Fruit fly (Drosophila melanogaster) whole organism, embryonic: ENCODE measurements around the gene niki.
A peak's percentile ranks its signal among the peaks of the same experiment; 100 is the strongest.

ENCODE experiments used
- CG10543 ChIP-seq: fragments of 200-800 bp; sonication (Bioruptor generic); optimal IDR thresholded peaks from 3 replicates; lab custom pipeline; 2017; ENCODE audit warnings: missing biosample characterization, mild to moderate bottlenecking, missing genetic modification characterization, moderate library complexity
- CG11504 ChIP-seq: fragments of 200-800 bp; sonication (Bioruptor generic); optimal IDR thresholded peaks from 3 replicates; lab custom pipeline; 2019; ENCODE audit warnings: missing biosample characterization, mild to moderate bottlenecking, missing genetic modification characterization, moderate library complexity
- CG11560 ChIP-seq: fragments of 200-800 bp; sonication (Bioruptor generic); IDR thresholded peaks from 3 replicates; pipeline ENCODE4 v1.3.6; 2022; ENCODE audit warnings: missing biosample characterization, missing genetic modification characterization
- CG11696 ChIP-seq: fragments of 200-800 bp; sonication (Bioruptor generic); IDR thresholded peaks from 2 replicates; pipeline ENCODE4 v1.3.6; 2022; ENCODE audit warnings: missing biosample characterization, missing genetic modification characterization
- CG12659 ChIP-seq: fragments of 200-800 bp; sonication (Bioruptor generic); optimal IDR thresholded peaks from 3 replicates; lab custom pipeline; 2017; ENCODE audit warnings: mild to moderate bottlenecking, missing biosample characterization, missing genetic modification reagents, missing genetic modification characterization
- CG13123 ChIP-seq: fragments of 200-800 bp; sonication (Bioruptor generic); optimal IDR thresholded peaks from 2 replicates; lab custom pipeline; 2016; ENCODE audit warnings: missing biosample characterization, missing genetic modification characterization
- CG13894 ChIP-seq: fragments of 200-800 bp; sonication (Bioruptor generic); optimal IDR thresholded peaks from 3 replicates; lab custom pipeline; 2018; ENCODE audit warnings: missing biosample characterization, mild to moderate bottlenecking, missing genetic modification characterization, moderate library complexity
- CG14965 ChIP-seq: fragments of 200-800 bp; sonication (Bioruptor generic); optimal IDR thresholded peaks from 2 replicates; lab custom pipeline; 2016; ENCODE audit warnings: missing biosample characterization, missing genetic modification characterization, borderline replicate concordance
- CG15269 ChIP-seq: fragments of 200-800 bp; sonication (Bioruptor generic); optimal IDR thresholded peaks from 2 replicates; lab custom pipeline; 2018; ENCODE audit warnings: missing biosample characterization, mild to moderate bottlenecking, missing genetic modification characterization, moderate library complexity
- CG15601 ChIP-seq: fragments of 200-800 bp; sonication (Bioruptor generic); optimal IDR thresholded peaks from 3 replicates; lab custom pipeline; 2019; ENCODE audit warnings: missing biosample characterization, mild to moderate bottlenecking, missing genetic modification characterization, moderate library complexity
- CG16779 ChIP-seq: fragments of 200-800 bp; sonication (Bioruptor generic); IDR thresholded peaks from 2 replicates; pipeline ENCODE4 v1.3.6; 2022; ENCODE audit warnings: missing biosample characterization, missing genetic modification characterization
- CG18599 ChIP-seq: fragments of 200-800 bp; sonication (Bioruptor generic); optimal IDR thresholded peaks from 3 replicates; lab custom pipeline; 2017; ENCODE audit warnings: missing biosample characterization, missing genetic modification characterization, mild to moderate bottlenecking, moderate library complexity, missing genetic modification reagents
- CG2875 ChIP-seq: fragments of 200-800 bp; sonication (Bioruptor generic); optimal IDR thresholded peaks from 2 replicates; lab custom pipeline; 2017; ENCODE audit warnings: missing biosample characterization, mild to moderate bottlenecking, missing genetic modification characterization, missing genetic modification reagents
- CG30431 ChIP-seq: fragments of 200-800 bp; sonication (Bioruptor generic); optimal IDR thresholded peaks from 2 replicates; lab custom pipeline; 2017; ENCODE audit warnings: missing biosample characterization, missing genetic modification characterization
- CG3065 ChIP-seq: fragments of 200-800 bp; sonication (Bioruptor generic); optimal IDR thresholded peaks from 2 replicates; lab custom pipeline; 2016; ENCODE audit warnings: missing biosample characterization, missing genetic modification characterization
- CG6654 ChIP-seq: fragments of 200-800 bp; sonication (Bioruptor generic); optimal IDR thresholded peaks from 2 replicates; lab custom pipeline; 2017; ENCODE audit warnings: missing biosample characterization, mild to moderate bottlenecking, missing genetic modification characterization
- CG7987 ChIP-seq: fragments of 200-800 bp; sonication (Bioruptor generic); optimal IDR thresholded peaks from 2 replicates; lab custom pipeline; 2018; ENCODE audit warnings: missing biosample characterization, mild to moderate bottlenecking, missing genetic modification characterization, moderate library complexity
- CG9727 ChIP-seq: fragments of 200-800 bp; sonication (Bioruptor generic); optimal IDR thresholded peaks from 3 replicates; lab custom pipeline; 2017; ENCODE audit warnings: missing biosample characterization, mild to moderate bottlenecking, missing genetic modification characterization
- CHES-1-like ChIP-seq: fragments of 200-800 bp; sonication (Bioruptor generic); optimal IDR thresholded peaks from 2 replicates; lab custom pipeline; 2016; ENCODE audit warnings: missing biosample characterization, missing genetic modification characterization
- D19A ChIP-seq: fragments of 200-800 bp; optimal IDR thresholded peaks from 3 replicates; lab custom pipeline; 2019; ENCODE audit warnings: missing biosample characterization, mild to moderate bottlenecking, missing genetic modification characterization, moderate library complexity
- Deaf1 ChIP-seq: fragments of 200-800 bp; optimal IDR thresholded peaks from 3 replicates; lab custom pipeline; 2019; ENCODE audit warnings: missing biosample characterization, mild to moderate bottlenecking, missing genetic modification characterization, moderate library complexity
- Dref ChIP-seq: fragments of 200-800 bp; sonication (Bioruptor generic); IDR thresholded peaks from 2 replicates; pipeline ENCODE4 v1.3.6; 2022; ENCODE audit warnings: missing biosample characterization, missing genetic modification characterization
- Fer2 ChIP-seq: fragments of 200-800 bp; sonication (Bioruptor generic); optimal IDR thresholded peaks from 2 replicates; lab custom pipeline; 2018; ENCODE audit warnings: missing biosample characterization, mild to moderate bottlenecking, missing genetic modification characterization, moderate library complexity
- HLH3B ChIP-seq: fragments of 200-800 bp; sonication (Bioruptor generic); IDR thresholded peaks from 2 replicates; pipeline ENCODE4 v1.3.6; 2022; ENCODE audit warnings: missing biosample characterization, missing genetic modification characterization
- HLH4C ChIP-seq: fragments of 200-800 bp; sonication (Bioruptor generic); IDR thresholded peaks from 3 replicates; pipeline ENCODE4 v1.3.6; 2022; ENCODE audit warnings: missing biosample characterization, missing genetic modification characterization; ENCODE audit not compliant: partially characterized antibody
- Lpt ChIP-seq: fragments of >200 bp; optimal IDR thresholded peaks from 2 replicates; lab custom pipeline; 2018; ENCODE audit warnings: missing biosample characterization, missing genetic modification characterization
- Opbp ChIP-seq: fragments of 200-800 bp; sonication (Bioruptor generic); IDR thresholded peaks from 3 replicates; pipeline ENCODE4 v1.3.6; 2022; ENCODE audit warnings: missing biosample characterization, missing genetic modification characterization; ENCODE audit not compliant: partially characterized antibody
- Trl ChIP-seq, 3 experiments: fragments of >200 bp in 2 of 3; fragments of 200-800 bp in 1 of 3; sonication (Bioruptor generic) in 1 of 3; optimal IDR thresholded peaks; 2 replicates in 1 of 3; 3 replicates in 2 of 3; lab custom pipeline; 2016 to 2017; ENCODE audit warnings: missing biosample characterization in 1 of 3, missing genetic modification characterization in 1 of 3
- Vsx1 ChIP-seq: fragments of 200-800 bp; sonication (Bioruptor generic); optimal IDR thresholded peaks from 2 replicates; lab custom pipeline; 2017; ENCODE audit warnings: missing biosample characterization, mild to moderate bottlenecking, missing genetic modification characterization, missing genetic modification reagents
- ase ChIP-seq: fragments of 200-800 bp; sonication (Bioruptor generic); IDR thresholded peaks from 3 replicates; pipeline ENCODE4 v1.3.6; 2022; ENCODE audit warnings: missing biosample characterization, missing genetic modification characterization
- br ChIP-seq: fragments of >200 bp; optimal IDR thresholded peaks from 2 replicates; lab custom pipeline; 2017
- chif ChIP-seq, 2 experiments: fragments of 200-800 bp; sonication (Bioruptor generic); optimal IDR thresholded peaks; 3 replicates each; lab custom pipeline; 2016; ENCODE audit warnings: missing biosample characterization in 2 of 2, missing genetic modification characterization in 2 of 2
- chn ChIP-seq: fragments of 200-800 bp; sonication (Bioruptor generic); optimal IDR thresholded peaks from 2 replicates; lab custom pipeline; 2016; ENCODE audit warnings: missing biosample characterization, missing genetic modification characterization
- crol ChIP-seq: fragments of 200-800 bp; sonication (Bioruptor generic); IDR thresholded peaks from 2 replicates; pipeline ENCODE4 v1.3.6; 2022; ENCODE audit warnings: missing biosample characterization, missing genetic modification characterization
- dimm ChIP-seq: fragments of 200-800 bp; sonication (Bioruptor generic); IDR thresholded peaks from 2 replicates; pipeline ENCODE4 v1.3.6; 2022; ENCODE audit warnings: missing biosample characterization, missing genetic modification characterization
- ems ChIP-seq: fragments of 200-800 bp; sonication (Bioruptor generic); optimal IDR thresholded peaks from 3 replicates; lab custom pipeline; 2016; ENCODE audit warnings: missing biosample characterization, missing genetic modification characterization
- fru ChIP-seq: fragments of >200 bp; optimal IDR thresholded peaks from 2 replicates; lab custom pipeline; 2017
- gfzf ChIP-seq: fragments of 200-800 bp; sonication (Bioruptor generic); optimal IDR thresholded peaks from 2 replicates; lab custom pipeline; 2016; ENCODE audit warnings: missing biosample characterization, mild to moderate bottlenecking, missing genetic modification characterization, moderate library complexity
- hbn ChIP-seq: fragments of 200-800 bp; sonication (Bioruptor generic); IDR thresholded peaks from 2 replicates; pipeline ENCODE4 v1.3.6; 2022; ENCODE audit warnings: missing biosample characterization, missing genetic modification characterization; ENCODE audit not compliant: partially characterized antibody
- nmo ChIP-seq: fragments of 200-800 bp; sonication (Bioruptor generic); optimal IDR thresholded peaks from 2 replicates; lab custom pipeline; 2018; ENCODE audit warnings: missing biosample characterization, mild to moderate bottlenecking, missing genetic modification characterization, moderate library complexity
- peb ChIP-seq: fragments of 200-800 bp; sonication (Bioruptor generic); IDR thresholded peaks from 2 replicates; pipeline ENCODE4 v1.3.6; 2022; ENCODE audit warnings: missing biosample characterization, missing genetic modification characterization
- pum ChIP-seq: fragments of 200-800 bp; sonication (Bioruptor generic); optimal IDR thresholded peaks from 2 replicates; lab custom pipeline; 2016; ENCODE audit warnings: missing biosample characterization, missing genetic modification characterization
- salm ChIP-seq: fragments of 200-800 bp; sonication (Bioruptor generic); optimal IDR thresholded peaks from 2 replicates; lab custom pipeline; 2018; ENCODE audit warnings: missing biosample characterization, mild to moderate bottlenecking, missing genetic modification characterization
- shn ChIP-seq: fragments of 200-800 bp; sonication (Bioruptor generic); optimal IDR thresholded peaks from 3 replicates; lab custom pipeline; 2016; ENCODE audit warnings: missing biosample characterization, missing genetic modification characterization
- so ChIP-seq: fragments of 200-800 bp; sonication (Bioruptor generic); IDR thresholded peaks from 3 replicates; pipeline ENCODE4 v1.3.6; 2022; ENCODE audit warnings: missing biosample characterization, missing genetic modification characterization
- sob ChIP-seq: fragments of 200-800 bp; sonication (Bioruptor generic); IDR thresholded peaks from 2 replicates; pipeline ENCODE4 v1.3.6; 2022; ENCODE audit warnings: missing biosample characterization, missing genetic modification characterization
- stwl ChIP-seq: fragments of 200-800 bp; sonication (Bioruptor generic); optimal IDR thresholded peaks from 3 replicates; lab custom pipeline; 2018; ENCODE audit warnings: missing biosample characterization, mild to moderate bottlenecking, missing genetic modification characterization, moderate library complexity
- tin ChIP-seq: fragments of 200-800 bp; sonication (Bioruptor generic); optimal IDR thresholded peaks from 3 replicates; lab custom pipeline; 2016; ENCODE audit warnings: missing biosample characterization, missing genetic modification characterization
- zen2 ChIP-seq: fragments of 200-800 bp; sonication (Bioruptor generic); IDR thresholded peaks from 3 replicates; pipeline ENCODE4 v1.3.6; 2022; ENCODE audit warnings: missing biosample characterization, missing genetic modification characterization; ENCODE audit not compliant: partially characterized antibody

The niki gene

dm6 chr3R:24787042-24787565, 38.3 kb downstream of the niki start, which contains the start of gene CG5805 (continued):
- peak; percentile 74 for TF ChIP-seq CG2875 (GFP tag; lab: Kevin White, UChicago)
- peak; percentile 84 for TF ChIP-seq CG18599
- peak; percentile 78 for TF ChIP-seq CG15269 (tag; lab: Kevin White, UChicago)
- no peak for TF ChIP-seq CG13123 (GFP tag; lab: Kevin White, UChicago)
- TF ChIP-seq peb (GFP tag; lab: Robert Waterston, UW) = peak; percentile 50
- peak; percentile 8 for TF ChIP-seq CG14965 (GFP tag; lab: Kevin White, UChicago)
- TF ChIP-seq pum (GFP tag; lab: Kevin White, UChicago) = peak; percentile 3
- TF ChIP-seq CG11696 = peak; percentile 28; the same call in 1 of the 2 replicates
- peak; percentile 73 for TF ChIP-seq ems (GFP tag; lab: Kevin White, UChicago)
- TF ChIP-seq CG9727 (GFP tag; lab: Kevin White, UChicago) = peak; percentile 90
- TF ChIP-seq CG16779 (GFP tag; lab: Robert Waterston, UW) = peak; percentile 55; the same call in 1 of the 2 replicates
- TF ChIP-seq hbn (GFP tag; lab: Robert Waterston, UW) = no peak
- TF ChIP-seq dimm (GFP tag; lab: Robert Waterston, UW) = peak; percentile 59
- TF ChIP-seq Opbp (GFP tag; lab: Robert Waterston, UW) = peak; percentile 35; the same call in 1 of the 3 replicates
- no peak for TF ChIP-seq fru
- TF ChIP-seq Fer2 (tag; lab: Kevin White, UChicago) = peak; percentile 80
- TF ChIP-seq chn (GFP tag; lab: Kevin White, UChicago) = peak; percentile 64
- peak; percentile 57 for TF ChIP-seq Deaf1 (tag; lab: Kevin White, UChicago)
- peak; percentile 87 for TF ChIP-seq gfzf (GFP tag; lab: Kevin White, UChicago)
- TF ChIP-seq zen2 (GFP tag; lab: Robert Waterston, UW) = no peak
- peak; percentile 63 for TF ChIP-seq HLH3B (GFP tag; lab: Robert Waterston, UW)
- peak in 1 of 2 experiments; percentile 18 for TF ChIP-seq Trl (optimal IDR thresholded peaks at IDR 0.05; lab: Kevin White, UChicago)
- peak; percentile 71 for TF ChIP-seq Trl (GFP tag; optimal IDR thresholded peaks at IDR 0.05; lab: Kevin White, UChicago)
- peak; percentile 89 for TF ChIP-seq sob
- TF ChIP-seq nmo (GFP tag; lab: Kevin White, UChicago) = peak; percentile 86
- peak; percentile 94 for TF ChIP-seq CG7987 (GFP tag; lab: Kevin White, UChicago)
- TF ChIP-seq CG10543 (GFP tag; lab: Kevin White, UChicago) = peak; percentile 86
- no peak for TF ChIP-seq HLH4C (GFP tag; lab: Robert Waterston, UW)
- TF ChIP-seq CG3065 = peak; percentile 45
- TF ChIP-seq so (GFP tag; lab: Robert Waterston, UW) = peak; percentile 67
- no peak for TF ChIP-seq br (lab: Kevin White, UChicago)
- no peak for TF ChIP-seq D19A
- peak; percentile 92 for TF ChIP-seq CG12659 (GFP tag; lab: Kevin White, UChicago)
- TF ChIP-seq shn (GFP tag; lab: Kevin White, UChicago) = peak; percentile 56
- TF ChIP-seq chif (GFP tag; optimal IDR thresholded peaks at IDR 0.05; lab: Kevin White, UChicago) = peak; percentile 67 to 79
- TF ChIP-seq CHES-1-like (GFP tag; lab: Kevin White, UChicago) = peak; percentile 75
- peak; percentile 80 for TF ChIP-seq CG11504 (tag; lab: Kevin White, UChicago)
- TF ChIP-seq CG11560 (tag; lab: Robert Waterston, UW) = no peak; the same call in 2 of the 3 replicates
- TF ChIP-seq CG13894 = peak; percentile 58
- TF ChIP-seq tin = peak; percentile 63
- TF ChIP-seq Vsx1 (GFP tag; lab: Kevin White, UChicago) = peak; percentile 77
- TF ChIP-seq stwl (tag; lab: Kevin White, UChicago) = no peak
- peak; percentile 80 for TF ChIP-seq CG15601 (tag; lab: Kevin White, UChicago)
- no peak for TF ChIP-seq Lpt (GFP tag; lab: Kevin White, UChicago)
- peak; percentile 45 for TF ChIP-seq Dref
- peak; percentile 81 for TF ChIP-seq ase (GFP tag; lab: Robert Waterston, UW)
- peak; percentile 75 for TF ChIP-seq CG30431
- peak; percentile 64 for TF ChIP-seq CG6654
- TF ChIP-seq salm (tag; lab: Kevin White, UChicago) = peak; percentile 40
- peak; percentile 88 for TF ChIP-seq crol (GFP tag; lab: Robert Waterston, UW)
